Fruit fly (Drosophila melanogaster) whole organism, embryonic: ENCODE measurements around the gene Rich.

Experiments
- CG10979 ChIP-seq: fragments of 200-800 bp; sonication (Bioruptor generic); optimal IDR thresholded peaks from 2 replicates; lab custom pipeline; 2018; ENCODE audit warnings: missing biosample characterization, mild to moderate bottlenecking, missing genetic modification characterization, moderate library complexity
- CG11696 ChIP-seq: fragments of 200-800 bp; sonication (Bioruptor generic); IDR thresholded peaks from 2 replicates; pipeline ENCODE4 v1.3.6; 2022; ENCODE audit warnings: missing biosample characterization, missing genetic modification characterization
- CG12659 ChIP-seq: fragments of 200-800 bp; sonication (Bioruptor generic); optimal IDR thresholded peaks from 3 replicates; lab custom pipeline; 2017; ENCODE audit warnings: mild to moderate bottlenecking, missing biosample characterization, missing genetic modification reagents, missing genetic modification characterization
- CG12744 ChIP-seq: fragments of 200-800 bp; sonication (Bioruptor generic); optimal IDR thresholded peaks from 2 replicates; lab custom pipeline; 2016; ENCODE audit warnings: missing biosample characterization, missing genetic modification characterization
- CG13296 ChIP-seq: fragments of 200-800 bp; sonication (Bioruptor generic); optimal IDR thresholded peaks from 3 replicates; lab custom pipeline; 2018; ENCODE audit warnings: missing biosample characterization, mild to moderate bottlenecking, missing genetic modification characterization
- CG15514 ChIP-seq: fragments of 200-800 bp; sonication (Bioruptor generic); optimal IDR thresholded peaks from 3 replicates; lab custom pipeline; 2017; ENCODE audit warnings: missing biosample characterization, missing genetic modification characterization, mild to moderate bottlenecking, moderate library complexity, missing genetic modification reagents
- CG15696 ChIP-seq: fragments of 200-800 bp; sonication (Bioruptor generic); optimal IDR thresholded peaks from 2 replicates; lab custom pipeline; 2019; ENCODE audit warnings: missing biosample characterization, mild to moderate bottlenecking, missing genetic modification characterization, moderate library complexity
- CG1603 ChIP-seq: fragments of 200-800 bp; sonication (Bioruptor generic); optimal IDR thresholded peaks from 2 replicates; lab custom pipeline; 2019; ENCODE audit warnings: missing biosample characterization, mild to moderate bottlenecking, missing genetic modification characterization, moderate library complexity
- CG1647 ChIP-seq: fragments of 200-800 bp; sonication (Bioruptor generic); optimal IDR thresholded peaks from 3 replicates; lab custom pipeline; 2016; ENCODE audit warnings: missing biosample characterization, missing genetic modification characterization
- CG16815 ChIP-seq: fragments of 200-800 bp; sonication (Bioruptor generic); optimal IDR thresholded peaks from 3 replicates; lab custom pipeline; 2017; ENCODE audit warnings: missing biosample characterization, mild to moderate bottlenecking, missing genetic modification characterization
- CG18011 ChIP-seq: fragments of 200-800 bp; sonication (Bioruptor generic); optimal IDR thresholded peaks from 2 replicates; lab custom pipeline; 2017; ENCODE audit warnings: missing biosample characterization, missing genetic modification characterization, mild to moderate bottlenecking, moderate library complexity, missing genotype
- CG2129 ChIP-seq: fragments of 200-800 bp; sonication (Bioruptor generic); IDR thresholded peaks from 2 replicates; pipeline ENCODE4 v1.3.6; 2022; ENCODE audit warnings: missing biosample characterization, missing genetic modification characterization; ENCODE audit not compliant: partially characterized antibody
- CG2199 ChIP-seq: fragments of 200-800 bp; sonication (Bioruptor generic); IDR thresholded peaks from 3 replicates; pipeline ENCODE4 v1.3.6; 2022; ENCODE audit warnings: missing biosample characterization, missing genetic modification characterization
- CG2678 ChIP-seq: fragments of 200-800 bp; sonication (Bioruptor generic); optimal IDR thresholded peaks from 3 replicates; lab custom pipeline; 2019; ENCODE audit warnings: missing biosample characterization, mild to moderate bottlenecking, missing genetic modification characterization, moderate library complexity
- CG32767 ChIP-seq: fragments of 200-800 bp; sonication (Bioruptor generic); IDR thresholded peaks from 2 replicates; pipeline ENCODE4 v1.3.6; 2022; ENCODE audit warnings: missing biosample characterization, missing genetic modification characterization
- CG4424 ChIP-seq: fragments of 200-800 bp; sonication (Bioruptor generic); optimal IDR thresholded peaks from 3 replicates; lab custom pipeline; 2016; ENCODE audit warnings: missing biosample characterization, missing genetic modification characterization
- CG7987 ChIP-seq: fragments of 200-800 bp; sonication (Bioruptor generic); optimal IDR thresholded peaks from 2 replicates; lab custom pipeline; 2018; ENCODE audit warnings: missing biosample characterization, mild to moderate bottlenecking, missing genetic modification characterization, moderate library complexity
- CG8359 ChIP-seq: fragments of 200-800 bp; sonication (Bioruptor generic); optimal IDR thresholded peaks from 2 replicates; lab custom pipeline; 2017; ENCODE audit warnings: missing biosample characterization, mild to moderate bottlenecking, missing genetic modification characterization, borderline replicate concordance
- Camta ChIP-seq: fragments of 200-800 bp; sonication (Bioruptor generic); optimal IDR thresholded peaks from 2 replicates; lab custom pipeline; 2016; ENCODE audit warnings: missing biosample characterization, missing genetic modification characterization
- CoRest ChIP-seq: fragments of 200-800 bp; sonication (Bioruptor generic); optimal IDR thresholded peaks from 3 replicates; lab custom pipeline; 2018; ENCODE audit warnings: missing biosample characterization, mild to moderate bottlenecking, missing genetic modification characterization, moderate library complexity
- Dll ChIP-seq: fragments of 200-800 bp; sonication (Bioruptor generic); IDR thresholded peaks from 4 replicates; pipeline ENCODE4 v1.3.6; 2022; ENCODE audit warnings: missing biosample characterization, missing genetic modification characterization; ENCODE audit not compliant: partially characterized antibody
- E2f2 ChIP-seq: fragments of 200-800 bp; sonication (Bioruptor generic); IDR thresholded peaks from 2 replicates; pipeline ENCODE4 v1.3.6; 2022; ENCODE audit warnings: missing biosample characterization, missing genetic modification characterization
- Ets65A ChIP-seq: fragments of 200-800 bp; sonication (Bioruptor generic); peaks from one replicate; lab custom pipeline; 2016; ENCODE audit warnings: missing biosample characterization, missing genetic modification characterization
- Kr ChIP-seq: fragments of 200-800 bp; sonication (Bioruptor generic); optimal IDR thresholded peaks from 2 replicates; lab custom pipeline; 2017; ENCODE audit warnings: missing biosample characterization, mild to moderate bottlenecking, missing genetic modification characterization
- Meics ChIP-seq: fragments of 200-800 bp; sonication (Bioruptor generic); optimal IDR thresholded peaks from 2 replicates; lab custom pipeline; 2017; ENCODE audit warnings: missing biosample characterization, mild to moderate bottlenecking, missing genetic modification characterization
- NFAT ChIP-seq: fragments of 200-800 bp; sonication (Bioruptor generic); IDR thresholded peaks from 2 replicates; pipeline ENCODE4 v1.3.6; 2022; ENCODE audit warnings: missing biosample characterization, missing genetic modification characterization
- Ptx1 ChIP-seq: fragments of 200-800 bp; sonication (Bioruptor generic); IDR thresholded peaks from 2 replicates; pipeline ENCODE4 v1.3.6; 2022; ENCODE audit warnings: missing biosample characterization, missing genetic modification characterization
- Spps ChIP-seq: fragments of 200-800 bp; sonication (Bioruptor generic); optimal IDR thresholded peaks from 2 replicates; lab custom pipeline; 2018; ENCODE audit warnings: missing biosample characterization, mild to moderate bottlenecking, missing genetic modification characterization
- Taf1 ChIP-seq: fragments of 200-800 bp; sonication (Bioruptor generic); IDR thresholded peaks from 2 replicates; pipeline ENCODE4 v1.3.6; 2022; ENCODE audit warnings: missing biosample characterization, missing genetic modification characterization
- YL-1 ChIP-seq: fragments of 200-800 bp; sonication (Bioruptor generic); optimal IDR thresholded peaks from 3 replicates; lab custom pipeline; 2017; ENCODE audit warnings: missing biosample characterization, mild to moderate bottlenecking, missing genetic modification characterization
- ac ChIP-seq: fragments of 200-800 bp; sonication (Bioruptor generic); optimal IDR thresholded peaks from 3 replicates; lab custom pipeline; 2017; ENCODE audit warnings: missing biosample characterization, mild to moderate bottlenecking, missing genetic modification characterization
- al ChIP-seq: fragments of 200-800 bp; sonication (Bioruptor generic); IDR thresholded peaks from 2 replicates; pipeline ENCODE4 v1.3.6; 2022; ENCODE audit warnings: missing biosample characterization, missing genetic modification characterization
- bbx ChIP-seq: fragments of 200-800 bp; sonication (Bioruptor generic); IDR thresholded peaks from 2 replicates; pipeline ENCODE4 v1.3.6; 2022; ENCODE audit warnings: missing biosample characterization, missing genetic modification characterization; ENCODE audit not compliant: partially characterized antibody
- crp ChIP-seq, 2 experiments: fragments of 200-800 bp; sonication (Bioruptor generic); optimal IDR thresholded peaks; 2 replicates in 1 of 2; 3 replicates in 1 of 2; lab custom pipeline; 2017; ENCODE audit warnings: missing biosample characterization in 2 of 2, missing genetic modification characterization in 2 of 2, mild to moderate bottlenecking in 1 of 2, moderate library complexity in 1 of 2
- disco-r ChIP-seq: fragments of 200-800 bp; sonication (Bioruptor generic); optimal IDR thresholded peaks from 2 replicates; lab custom pipeline; 2016; ENCODE audit warnings: missing biosample characterization, missing genetic modification characterization
- dmrt11E ChIP-seq: fragments of 200-800 bp; sonication (Bioruptor generic); optimal IDR thresholded peaks from 3 replicates; lab custom pipeline; 2018; ENCODE audit warnings: missing biosample characterization, mild to moderate bottlenecking, missing genetic modification characterization, moderate library complexity
- ewg ChIP-seq: fragments of 200-800 bp; sonication (Bioruptor generic); optimal IDR thresholded peaks from 3 replicates; lab custom pipeline; 2017; ENCODE audit warnings: mild to moderate bottlenecking, missing biosample characterization, missing genetic modification reagents, missing genetic modification characterization
- her ChIP-seq: fragments of 200-800 bp; sonication (Bioruptor generic); optimal IDR thresholded peaks from 2 replicates; lab custom pipeline; 2016; ENCODE audit warnings: missing biosample characterization, missing genetic modification characterization
- lab ChIP-seq: fragments of 200-800 bp; sonication (Bioruptor generic); optimal IDR thresholded peaks from 3 replicates; lab custom pipeline; 2017; ENCODE audit warnings: missing biosample characterization, missing genetic modification characterization, mild to moderate bottlenecking, moderate library complexity, missing genetic modification reagents
- nmo ChIP-seq: fragments of 200-800 bp; sonication (Bioruptor generic); optimal IDR thresholded peaks from 2 replicates; lab custom pipeline; 2018; ENCODE audit warnings: missing biosample characterization, mild to moderate bottlenecking, missing genetic modification characterization, moderate library complexity
- org-1 ChIP-seq: fragments of 200-800 bp; sonication (Bioruptor generic); optimal IDR thresholded peaks from 2 replicates; lab custom pipeline; 2017; ENCODE audit warnings: missing biosample characterization, missing genetic modification characterization
- otp ChIP-seq: fragments of 200-800 bp; sonication (Bioruptor generic); IDR thresholded peaks from 3 replicates; pipeline ENCODE4, ENCODE4 v1.3.6; 2022; ENCODE audit warnings: missing biosample characterization, missing genetic modification characterization
- pfk ChIP-seq: fragments of 200-800 bp; sonication (Bioruptor generic); optimal IDR thresholded peaks from 2 replicates; lab custom pipeline; 2018; ENCODE audit warnings: missing biosample characterization, mild to moderate bottlenecking, missing genetic modification characterization, moderate library complexity
- run ChIP-seq: fragments of 200-800 bp; sonication (Bioruptor generic); optimal IDR thresholded peaks from 3 replicates; lab custom pipeline; 2018; ENCODE audit warnings: missing biosample characterization, mild to moderate bottlenecking, missing genetic modification characterization
- sima ChIP-seq: fragments of 200-800 bp; sonication (Bioruptor generic); optimal IDR thresholded peaks from 2 replicates; lab custom pipeline; 2016; ENCODE audit warnings: missing biosample characterization, missing genetic modification characterization
- so ChIP-seq: fragments of 200-800 bp; sonication (Bioruptor generic); IDR thresholded peaks from 3 replicates; pipeline ENCODE4 v1.3.6; 2022; ENCODE audit warnings: missing biosample characterization, missing genetic modification characterization
- wor ChIP-seq: fragments of 200-800 bp; sonication (Bioruptor generic); IDR thresholded peaks from 2 replicates; pipeline ENCODE4 v1.3.6; 2022; ENCODE audit warnings: missing biosample characterization, missing genetic modification characterization
- zen ChIP-seq: fragments of 200-800 bp; sonication (Bioruptor generic); optimal IDR thresholded peaks from 3 replicates; lab custom pipeline; 2018; ENCODE audit warnings: missing biosample characterization, mild to moderate bottlenecking, missing genetic modification characterization, moderate library complexity

The Rich gene

dm6 chr3L:22267248-22267957 is 4.7 kb upstream of the Rich start, which contains the start of gene Csp (continued):
- TF ChIP-seq CG2199 (GFP tag; lab: Robert Waterston, UW) = peak; percentile 99
- peak; percentile 22 for TF ChIP-seq CG10979 (tag; lab: Kevin White, UChicago)
- TF ChIP-seq Ptx1 (GFP tag; lab: Robert Waterston, UW) = 0 out of 2 replicates have a peak, but pooled peaks have one; percentile 5
- TF ChIP-seq ac (GFP tag; lab: Kevin White, UChicago) = peak; percentile 4
- TF ChIP-seq zen (tag; lab: Kevin White, UChicago) = peak; percentile 48
- peak; percentile 21 for TF ChIP-seq Kr (GFP tag; lab: Kevin White, UChicago)
- TF ChIP-seq pfk (GFP tag; lab: Kevin White, UChicago) = peak; percentile 18
- peak; percentile 62 for TF ChIP-seq bbx (GFP tag; lab: Robert Waterston, UW)
- peak; percentile 84 for TF ChIP-seq ewg (GFP tag; lab: Kevin White, UChicago)
- peak; percentile 31 for TF ChIP-seq CG7987
- TF ChIP-seq her (GFP tag; lab: Kevin White, UChicago) = peak; percentile 25
- TF ChIP-seq CoRest (tag; lab: Kevin White, UChicago) = peak; percentile 33
- no peak for TF ChIP-seq CG15696 (tag; lab: Kevin White, UChicago)
- no peak for TF ChIP-seq dmrt11E (tag; lab: Kevin White, UChicago)
- peak; percentile 7 for TF ChIP-seq run (tag; lab: Kevin White, UChicago)
- TF ChIP-seq disco-r (GFP tag; lab: Kevin White, UChicago) = no peak
- peak; percentile 84 for TF ChIP-seq CG1603 (tag; lab: Kevin White, UChicago)
- TF ChIP-seq YL-1 (GFP tag; lab: Kevin White, UChicago) = peak; percentile 72
- TF ChIP-seq al = 0 out of 2 replicates have a peak, but pooled peaks have one; percentile 13
- TF ChIP-seq CG11696 (GFP tag; lab: Robert Waterston, UW) = no peak
- no peak for TF ChIP-seq so
- TF ChIP-seq CG15514 (GFP tag; lab: Kevin White, UChicago) = peak; percentile 85
- TF ChIP-seq wor = no peak
- no peak for TF ChIP-seq CG4424
- peak; percentile 10; the same call in 1 of the 2 replicates for TF ChIP-seq E2f2 (GFP tag; lab: Robert Waterston, UW)
- TF ChIP-seq NFAT (GFP tag; lab: Robert Waterston, UW) = peak; percentile 45; the same call in 1 of the 2 replicates
- TF ChIP-seq CG32767 = 0 out of 2 replicates have a peak, but pooled peaks have one; percentile 22
- TF ChIP-seq Dll (GFP tag; lab: Robert Waterston, UW) = peak; percentile 64; the same call in 3 of the 4 replicates
- no peak for TF ChIP-seq sima (GFP tag; lab: Kevin White, UChicago)
- no peak for TF ChIP-seq Spps (tag; lab: Kevin White, UChicago)
- no peak for TF ChIP-seq Taf1 (GFP tag; lab: Robert Waterston, UW)
- no peak for TF ChIP-seq CG2129
- TF ChIP-seq lab (GFP tag; lab: Kevin White, UChicago) = no peak
- TF ChIP-seq CG12659 = peak; percentile 58
- peak; percentile 22 for TF ChIP-seq CG18011
- TF ChIP-seq CG8359 (GFP tag; lab: Kevin White, UChicago) = peak; percentile 21
- TF ChIP-seq CG1647 (GFP tag; lab: Kevin White, UChicago) = peak; percentile 12
- no peak for TF ChIP-seq CG2678 (tag; lab: Kevin White, UChicago)
- peak in 1 of 2 experiments; percentile 43 for TF ChIP-seq crp (GFP tag; optimal IDR thresholded peaks at IDR 0.05; lab: Kevin White, UChicago)
- TF ChIP-seq Camta (GFP tag; lab: Kevin White, UChicago) = no peak
- TF ChIP-seq Ets65A = peak; percentile 18
- no peak for TF ChIP-seq CG16815 (GFP tag; lab: Kevin White, UChicago)
- TF ChIP-seq org-1 (GFP tag; lab: Kevin White, UChicago) = peak; percentile 46
- peak; percentile 9 for TF ChIP-seq Meics
- TF ChIP-seq nmo (GFP tag; lab: Kevin White, UChicago) = peak; percentile 12
- no peak for TF ChIP-seq CG12744
- peak; percentile 13 for TF ChIP-seq CG13296 (GFP tag; lab: Kevin White, UChicago)
- 0 out of 3 replicates have a peak, but pooled peaks have one; percentile 41 for TF ChIP-seq otp (GFP tag; lab: Robert Waterston, UW)
